Worm (Caenorhabditis elegans) whole organism, L1 larva: Measurements from ENCODE around the gene glc-3.

Experiments
- F16B12.6 ChIP-seq: fragments of 150-350 bp; optimal IDR thresholded peaks from 2 replicates; lab custom pipeline; 2014; ENCODE audit warnings: missing biosample characterization, missing genetic modification characterization
- Y116A8C.19 ChIP-seq: sonication (generic microtip); optimal IDR thresholded peaks from 2 replicates; lab custom pipeline; 2016; ENCODE audit warnings: missing compliant biosample characterization, missing genetic modification characterization, borderline replicate concordance
- aha-1 ChIP-seq: fragments of 150-350 bp; optimal IDR thresholded peaks from 2 replicates; lab custom pipeline; 2014; ENCODE audit warnings: missing biosample characterization, missing genetic modification characterization
- alr-1 ChIP-seq: fragments of 200-800 bp; sonication (Bioruptor generic); optimal IDR thresholded peaks from 2 replicates; lab custom pipeline; 2018; ENCODE audit warnings: borderline replicate concordance, mild to moderate bottlenecking, missing genetic modification characterization, missing compliant biosample characterization
- ama-1 ChIP-seq: fragments of 150-350 bp; optimal IDR thresholded peaks from 2 replicates; lab custom pipeline; 2014
- blmp-1 ChIP-seq: fragments of 150-350 bp; optimal IDR thresholded peaks from 2 replicates; lab custom pipeline; 2014; ENCODE audit warnings: missing biosample characterization, missing genetic modification characterization
- ceh-63 ChIP-seq: fragments of 200-800 bp; sonication (Bioruptor generic); optimal IDR thresholded peaks from 2 replicates; lab custom pipeline; 2018; ENCODE audit warnings: mild to moderate bottlenecking, missing genetic modification characterization, missing compliant biosample characterization
- ceh-82 ChIP-seq, 3 experiments: fragments of 150-350 bp in 1 of 3; sonication (generic microtip) in 2 of 3; optimal IDR thresholded peaks; 2 replicates each; lab custom pipeline; 2014 to 2017; ENCODE audit warnings: missing biosample characterization in 3 of 3, missing genetic modification characterization in 3 of 3
- ces-1 ChIP-seq: fragments of 150-350 bp; optimal IDR thresholded peaks from 2 replicates; lab custom pipeline; 2014; ENCODE audit warnings: missing biosample characterization, missing genetic modification reagents, missing genetic modification characterization
- efl-1 ChIP-seq, 4 experiments: fragments of 150-350 bp; optimal IDR thresholded peaks in 3 of 4; peaks in 1 of 4; 1 replicate in 1 of 4; 2 replicates in 3 of 4; lab custom pipeline; 2014; ENCODE audit warnings: missing biosample characterization in 2 of 4, missing genetic modification characterization in 2 of 4, missing genetic modification reagents in 2 of 4
- egl-13 ChIP-seq: sonication (generic microtip); optimal IDR thresholded peaks from 2 replicates; lab custom pipeline; 2016; ENCODE audit warnings: missing genotype, missing genetic modification reagents, missing genetic modification characterization, missing compliant biosample characterization
- elt-2 ChIP-seq: sonication (generic microtip); optimal IDR thresholded peaks from 2 replicates; lab custom pipeline; 2016; ENCODE audit warnings: missing genetic modification characterization, mild to moderate bottlenecking, inconsistent platforms, missing compliant biosample characterization, missing genetic modification reagents
- elt-3 ChIP-seq, 6 experiments: fragments of 150-350 bp in 1 of 6; sonication (generic microtip); optimal IDR thresholded peaks; 2 replicates each; lab custom pipeline; 2017 to 2018; ENCODE audit warnings: missing biosample characterization in 6 of 6, missing genetic modification characterization in 6 of 6, inconsistent platforms in 1 of 6
- grh-1 ChIP-seq: fragments of 200-800 bp; sonication (Bioruptor generic); IDR thresholded peaks from 2 replicates; pipeline ENCODE4 v1.3.6; 2022; ENCODE audit warnings: missing genetic modification reagents, missing genetic modification characterization, missing compliant biosample characterization
- hlh-4 ChIP-seq: sonication (generic microtip); optimal IDR thresholded peaks from 2 replicates; lab custom pipeline; 2016; ENCODE audit warnings: mild to moderate bottlenecking, missing genetic modification characterization, missing compliant biosample characterization
- irx-1 ChIP-seq: sonication (generic microtip); optimal IDR thresholded peaks from 2 replicates; lab custom pipeline; 2016; ENCODE audit warnings: missing genetic modification characterization, missing compliant biosample characterization
- lin-14 ChIP-seq: fragments of 200-800 bp; sonication (Bioruptor generic); optimal IDR thresholded peaks from 2 replicates; lab custom pipeline; 2018; ENCODE audit warnings: mild to moderate bottlenecking, missing genetic modification characterization, moderate library complexity, missing compliant biosample characterization
- lin-35 ChIP-seq, 2 experiments: fragments of 150-350 bp; optimal IDR thresholded peaks; 2 replicates each; lab custom pipeline; 2014; ENCODE audit warnings: missing biosample characterization in 2 of 2, missing genetic modification characterization in 2 of 2, missing genetic modification reagents in 2 of 2
- lin-39 ChIP-seq: fragments of 150-350 bp; optimal IDR thresholded peaks from 2 replicates; lab custom pipeline; 2014; ENCODE audit warnings: missing biosample characterization, missing genetic modification reagents, missing genetic modification characterization
- lsy-2 ChIP-seq, 2 experiments: fragments of 150-350 bp; optimal IDR thresholded peaks; 2 replicates each; lab custom pipeline; 2014; ENCODE audit warnings: missing biosample characterization in 2 of 2, missing genetic modification characterization in 2 of 2
- mdl-1 ChIP-seq, 2 experiments: fragments of 150-350 bp; optimal IDR thresholded peaks; 2 replicates each; lab custom pipeline; 2014 to 2017; ENCODE audit warnings: missing biosample characterization in 2 of 2, missing genetic modification characterization in 2 of 2, inconsistent platforms in 1 of 2
- nhr-20 ChIP-seq: sonication (generic microtip); optimal IDR thresholded peaks from 2 replicates; lab custom pipeline; 2016; ENCODE audit warnings: mild to moderate bottlenecking, missing genetic modification characterization, missing compliant biosample characterization
- nhr-28 ChIP-seq: fragments of 150-350 bp; optimal IDR thresholded peaks from 2 replicates; lab custom pipeline; 2014; ENCODE audit warnings: missing biosample characterization, missing genetic modification characterization
- nhr-71 ChIP-seq: sonication (generic microtip); optimal IDR thresholded peaks from 2 replicates; lab custom pipeline; 2016; ENCODE audit warnings: mild to moderate bottlenecking, missing genetic modification characterization, moderate library complexity, missing compliant biosample characterization
- nhr-77 ChIP-seq: fragments of 150-350 bp; optimal IDR thresholded peaks from 2 replicates; lab custom pipeline; 2014; ENCODE audit warnings: missing biosample characterization, missing genetic modification characterization
- nhr-85 ChIP-seq: sonication (generic microtip); peaks from one replicate; lab custom pipeline; 2016; ENCODE audit warnings: missing genetic modification characterization, inconsistent platforms, missing compliant biosample characterization
- nhr-90 ChIP-seq: sonication (generic microtip); optimal IDR thresholded peaks from 2 replicates; lab custom pipeline; 2016; ENCODE audit warnings: mild to moderate bottlenecking, missing genetic modification characterization, missing compliant biosample characterization; ENCODE audit not compliant: poor library complexity
- snpc-4 ChIP-seq: fragments of 150-350 bp; optimal IDR thresholded peaks from 2 replicates; lab custom pipeline; 2014; ENCODE audit warnings: missing biosample characterization, missing genetic modification characterization
- tbx-2 ChIP-seq: sonication (generic microtip); optimal IDR thresholded peaks from 2 replicates; lab custom pipeline; 2016; ENCODE audit warnings: missing genetic modification characterization, missing compliant biosample characterization
- tlp-1 ChIP-seq: fragments of 150-350 bp; optimal IDR thresholded peaks from 2 replicates; lab custom pipeline; 2014; ENCODE audit warnings: missing biosample characterization, missing genetic modification characterization
- unc-98 ChIP-seq: fragments of 200-800 bp; sonication (Bioruptor generic); IDR thresholded peaks from 2 replicates; pipeline ENCODE4 v1.3.6; 2022; ENCODE audit warnings: missing genetic modification characterization, missing compliant biosample characterization
- zip-4 ChIP-seq: fragments of 200-800 bp; sonication (Bioruptor generic); optimal IDR thresholded peaks from 2 replicates; lab custom pipeline; 2018; ENCODE audit warnings: mild to moderate bottlenecking, missing genetic modification characterization, moderate library complexity, missing compliant biosample characterization

glc-3 gene

DNA sequence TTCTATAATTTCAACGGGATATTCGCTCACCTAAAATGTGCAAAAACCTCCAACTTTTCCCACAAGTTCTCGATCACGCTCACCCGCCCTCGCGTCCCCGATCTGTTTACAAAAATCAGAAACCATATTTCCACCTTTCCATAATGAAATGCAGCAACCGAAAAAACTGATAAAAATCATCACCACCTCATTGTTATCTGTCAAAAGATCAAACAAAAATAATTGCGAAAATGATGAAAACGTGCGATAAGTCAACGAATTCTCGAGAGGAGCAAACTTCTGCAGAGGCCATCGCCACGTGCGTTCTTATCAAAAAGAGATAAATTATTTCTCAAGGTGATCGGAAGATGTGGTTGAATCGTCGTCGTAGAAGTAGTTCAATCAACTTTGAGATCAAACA is 28.5 kb downstream of the glc-3 start (continued):
- TF ChIP-seq nhr-20 (tag; lab: Kevin White, UChicago) (peak; percentile 94), mdl-1 (tag; optimal IDR thresholded peaks at IDR 0.05; lab: Kevin White, UChicago) (peak in 1 of 2 experiments; percentile 78)

DNA sequence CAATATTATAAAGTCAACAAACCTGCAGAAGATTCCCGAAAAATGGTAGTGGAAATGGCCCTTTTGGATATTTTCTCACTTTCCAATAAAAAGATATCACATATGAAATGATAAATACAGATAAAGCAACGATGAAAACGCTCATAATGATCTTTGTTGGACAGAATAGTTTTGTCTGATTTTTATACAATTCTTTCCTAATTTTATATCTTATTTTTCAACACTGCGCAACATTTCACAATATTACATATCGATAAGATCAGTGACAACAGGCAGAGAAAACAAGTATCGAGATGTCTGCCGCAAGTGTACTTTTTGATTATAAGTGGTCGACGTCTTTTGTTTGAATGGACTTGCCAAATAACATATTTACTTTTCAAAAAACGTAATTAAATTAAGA is 30.4 kb downstream of the glc-3 start, which contains the start of gene cyp-14A5:
TSS of gene cyp-14A5 (minus strand) at position 163 of the 400 bp plus-strand sequence.
- TF ChIP-seq nhr-71 (tag; lab: Kevin White, UChicago) (no peak), efl-1 (optimal IDR thresholded peaks at IDR 0.05; lab: Kevin White, UChicago) (no peak), efl-1 (GFP tag; optimal IDR thresholded peaks at IDR 0.05 in 1 of 2; lab: Kevin White, UChicago) (no peak), blmp-1 (tag; lab: Kevin White, UChicago) (peak; percentile 43), nhr-28 (tag; lab: Kevin White, UChicago) (no peak), elt-3 (tag; optimal IDR thresholded peaks at IDR 0.05; lab: Kevin White, UChicago) (peak in 2 of 6 experiments; percentile 17 to 34), nhr-77 (tag; lab: Kevin White, UChicago) (no peak), irx-1 (tag; lab: Kevin White, UChicago) (no peak), F16B12.6 (tag; lab: Kevin White, UChicago) (no peak), unc-98 (GFP tag; lab: Robert Waterston, UW) (no peak)

DNA sequence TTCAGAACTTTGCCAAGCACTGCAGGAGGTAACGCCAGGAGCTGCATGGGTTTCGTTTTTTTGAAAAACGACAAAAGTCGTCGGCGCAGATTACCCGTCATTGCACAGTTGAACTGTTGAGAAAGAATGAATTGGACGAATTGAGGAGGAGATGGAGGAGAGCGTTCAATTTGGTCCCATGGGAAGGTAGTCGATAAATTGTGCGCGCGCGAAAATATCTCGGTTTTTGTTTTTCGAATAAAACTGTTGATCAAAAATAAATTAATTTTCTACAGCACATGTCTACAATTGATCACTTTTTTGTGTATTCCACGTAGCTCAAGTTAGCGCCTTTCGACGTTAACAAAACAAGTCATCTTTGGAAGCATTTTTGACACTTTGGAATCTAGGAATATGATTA is 33.6 kb downstream of the glc-3 start, which contains the start of gene F08F3.6:
TSS of gene F08F3.6 (minus strand) at position 153 of the 400 bp plus-strand sequence.
- TF ChIP-seq lin-35 (GFP tag; optimal IDR thresholded peaks at IDR 0.05; lab: Kevin White, UChicago): no peak
- TF ChIP-seq ceh-63: no peak
- TF ChIP-seq tbx-2 (tag; lab: Kevin White, UChicago): no peak
- no peak for TF ChIP-seq aha-1
- no peak for TF ChIP-seq lsy-2 (tag; optimal IDR thresholded peaks at IDR 0.05; lab: Kevin White, UChicago)
- TF ChIP-seq zip-4 (GFP tag; lab: Kevin White, UChicago): no peak
- no peak for TF ChIP-seq ama-1 (lab: Kevin White, UChicago)
- TF ChIP-seq lin-39 (tag; lab: Kevin White, UChicago): no peak
- TF ChIP-seq hlh-4 (tag; lab: Kevin White, UChicago): no peak
- no peak for TF ChIP-seq alr-1 (tag; lab: Kevin White, UChicago)
- no peak for TF ChIP-seq ces-1 (GFP tag; lab: Kevin White, UChicago)
- no peak for TF ChIP-seq snpc-4 (tag; lab: Kevin White, UChicago)
- TF ChIP-seq egl-13 (tag; lab: Kevin White, UChicago): no peak
- TF ChIP-seq nhr-77 (tag; lab: Kevin White, UChicago): no peak
- TF ChIP-seq elt-2 (tag; lab: Kevin White, UChicago): no peak

DNA sequence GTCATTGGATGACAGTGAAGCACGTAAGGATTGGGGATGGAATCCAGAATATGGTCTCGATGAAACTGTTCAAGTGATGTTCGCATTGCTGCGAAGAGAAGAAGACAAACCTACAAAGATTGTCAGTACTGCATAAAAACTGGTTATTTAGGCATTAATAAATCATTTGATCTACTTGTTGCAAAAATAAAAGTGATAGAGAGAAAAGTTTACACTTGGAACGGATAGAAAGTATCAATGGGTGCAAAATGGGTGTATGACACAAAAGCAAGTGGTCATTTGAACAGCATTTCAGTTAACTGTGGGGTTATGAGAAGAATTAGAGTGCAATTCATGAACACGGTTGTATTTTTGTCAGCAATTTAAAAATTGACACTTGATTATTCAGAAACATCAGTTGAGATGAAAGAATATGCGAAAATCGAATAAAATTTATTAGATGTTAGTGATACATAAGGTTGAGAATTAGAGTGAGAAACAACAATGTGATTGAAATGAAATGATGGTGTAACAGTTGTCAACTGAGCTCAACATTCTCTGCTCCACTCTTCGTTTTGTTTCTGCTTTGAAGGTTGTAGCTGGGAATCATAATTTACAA is 40.6 kb downstream of the glc-3 start, which contains the start of gene F08F3.10:
TSS of gene F08F3.10 (plus strand) at position 548 of the 598 bp plus-strand sequence.
- TF ChIP-seq lin-35 (GFP tag; optimal IDR thresholded peaks at IDR 0.05; lab: Kevin White, UChicago) (peak in 1 of 2 experiments; percentile 13), elt-3 (tag; optimal IDR thresholded peaks at IDR 0.05; lab: Kevin White, UChicago) (peak in 1 of 6 experiments; percentile 32), nhr-90 (tag; lab: Kevin White, UChicago) (peak; percentile 7), blmp-1 (tag; lab: Kevin White, UChicago) (peak; percentile 41), ceh-82 (tag; optimal IDR thresholded peaks at IDR 0.05; lab: Kevin White, UChicago) (no peak), Y116A8C.19 (tag; lab: Kevin White, UChicago) (no peak), tlp-1 (tag; lab: Kevin White, UChicago) (no peak), nhr-20 (tag; lab: Kevin White, UChicago) (peak; percentile 41), efl-1 (optimal IDR thresholded peaks at IDR 0.05; lab: Kevin White, UChicago) (no peak), efl-1 (GFP tag; optimal IDR thresholded peaks at IDR 0.05 in 1 of 2; lab: Kevin White, UChicago) (peak in 1 of 2 experiments; percentile 61), nhr-71 (tag; lab: Kevin White, UChicago) (peak; percentile 16), grh-1 (GFP tag; lab: Robert Waterston, UW) (peak; percentile 27; the same call in 1 of the 2 replicates), nhr-85 (tag; lab: Kevin White, UChicago) (peak; percentile 79), lsy-2 (tag; optimal IDR thresholded peaks at IDR 0.05; lab: Kevin White, UChicago) (peak in 1 of 2 experiments; percentile 7), lin-14 (GFP tag; lab: Kevin White, UChicago) (no peak)
